Worm (Caenorhabditis elegans) whole organism, late embryonic: ENCODE results near the gene noca-2.

Experiments used
- ceh-14 ChIP-seq: sonication (generic microtip); optimal IDR thresholded peaks from 2 replicates; lab custom pipeline; 2016; ENCODE audit warnings: missing genotype, missing genetic modification characterization, missing compliant biosample characterization
- ceh-19 ChIP-seq: fragments of 200-800 bp; sonication (Bioruptor generic); optimal IDR thresholded peaks from 2 replicates; lab custom pipeline; 2018; ENCODE audit warnings: mild to moderate bottlenecking, missing genetic modification characterization, missing compliant biosample characterization
- nfya-1 ChIP-seq: sonication (generic microtip); optimal IDR thresholded peaks from 2 replicates; lab custom pipeline; 2017; ENCODE audit warnings: missing genetic modification characterization, mild to moderate bottlenecking, missing compliant biosample characterization, antibody characterized with exemption, moderate library complexity
- pat-9 ChIP-seq: fragments of 200-800 bp; sonication (Bioruptor generic); optimal IDR thresholded peaks from 2 replicates; lab custom pipeline; 2018; ENCODE audit warnings: mild to moderate bottlenecking, missing genetic modification characterization, moderate library complexity, missing compliant biosample characterization
- pha-4 ChIP-seq: fragments of 150-350 bp; optimal IDR thresholded peaks from 2 replicates; lab custom pipeline; 2018; ENCODE audit warnings: missing biosample characterization, missing genetic modification reagents, missing genetic modification characterization

DNA sequence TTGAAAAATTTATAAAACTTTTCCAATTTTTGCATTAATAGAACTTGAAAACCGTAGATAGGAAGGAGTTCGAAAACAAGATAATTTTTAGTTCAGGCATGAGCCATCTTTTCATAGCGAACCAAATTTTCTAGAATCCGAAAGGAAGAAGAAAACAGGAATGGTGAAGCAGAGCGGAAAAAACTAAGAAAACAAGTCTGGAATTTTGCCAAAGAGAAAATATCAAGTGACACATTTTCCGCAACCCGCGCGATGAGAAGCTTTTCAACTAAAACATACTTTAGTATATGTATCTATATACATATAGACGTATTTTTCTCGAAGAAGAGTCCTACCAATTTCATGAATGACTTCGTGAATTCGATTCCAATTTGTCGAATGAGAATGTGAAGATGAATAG, 25.4 kb upstream of the noca-2 start:
- TF ChIP-seq ceh-19 (no peak), nfya-1 (tag; lab: Kevin White, UChicago) (no peak), pha-4 (tag; lab: Kevin White, UChicago) (no peak), ceh-14 (tag; lab: Kevin White, UChicago) (no peak), pat-9 (tag; lab: Kevin White, UChicago) (no peak)
